Fruit fly (Drosophila melanogaster) whole organism, embryonic: ENCODE data around the gene CG4629.

Experiments used
- Ada2b ChIP-seq: fragments of 200-800 bp; sonication (Bioruptor generic); IDR thresholded peaks from 2 replicates; pipeline ENCODE4 v1.3.6; 2022; ENCODE audit warnings: missing biosample characterization, missing genetic modification characterization
- Blimp-1 ChIP-seq: fragments of 200-800 bp; sonication (Bioruptor generic); optimal IDR thresholded peaks from 3 replicates; lab custom pipeline; 2018; ENCODE audit warnings: missing biosample characterization, missing genetic modification characterization, mild to moderate bottlenecking, moderate library complexity, missing genetic modification reagents
- CG10321 ChIP-seq: fragments of 200-800 bp; sonication (Bioruptor generic); IDR thresholded peaks from 2 replicates; pipeline ENCODE4 v1.3.6; 2022; ENCODE audit warnings: missing biosample characterization, missing genetic modification characterization
- CG10366 ChIP-seq: fragments of 200-800 bp; sonication (Bioruptor generic); IDR thresholded peaks from 2 replicates; pipeline ENCODE4 v1.3.6; 2022; ENCODE audit warnings: missing biosample characterization, missing genetic modification characterization
- CG10979 ChIP-seq: fragments of 200-800 bp; sonication (Bioruptor generic); optimal IDR thresholded peaks from 2 replicates; lab custom pipeline; 2018; ENCODE audit warnings: missing biosample characterization, mild to moderate bottlenecking, missing genetic modification characterization, moderate library complexity
- CG14667 ChIP-seq: fragments of 200-800 bp; sonication (Bioruptor generic); IDR thresholded peaks from 2 replicates; pipeline ENCODE4 v1.3.6; 2022; ENCODE audit warnings: missing biosample characterization, missing genetic modification characterization
- CG15479 ChIP-seq: fragments of 200-800 bp; sonication (Bioruptor generic); optimal IDR thresholded peaks from 3 replicates; lab custom pipeline; 2019; ENCODE audit warnings: missing biosample characterization, mild to moderate bottlenecking, missing genetic modification characterization, moderate library complexity
- CG17328 ChIP-seq: fragments of 200-800 bp; sonication (Bioruptor generic); IDR thresholded peaks from 2 replicates; pipeline ENCODE4 v1.3.6; 2022; ENCODE audit warnings: missing biosample characterization, missing genetic modification characterization
- CG17802 ChIP-seq: fragments of 200-800 bp; sonication (Bioruptor generic); optimal IDR thresholded peaks from 2 replicates; lab custom pipeline; 2018; ENCODE audit warnings: missing biosample characterization, mild to moderate bottlenecking, missing genetic modification characterization, moderate library complexity
- CG18262 ChIP-seq: fragments of 200-800 bp; optimal IDR thresholded peaks from 3 replicates; lab custom pipeline; 2019; ENCODE audit warnings: missing biosample characterization, mild to moderate bottlenecking, missing genetic modification characterization, moderate library complexity
- CG2199 ChIP-seq: fragments of 200-800 bp; sonication (Bioruptor generic); IDR thresholded peaks from 3 replicates; pipeline ENCODE4 v1.3.6; 2022; ENCODE audit warnings: missing biosample characterization, missing genetic modification characterization
- CG31388 ChIP-seq: fragments of 200-800 bp; sonication (Bioruptor generic); optimal IDR thresholded peaks from 2 replicates; lab custom pipeline; 2016; ENCODE audit warnings: missing biosample characterization, missing genetic modification characterization
- CG4707 ChIP-seq: fragments of 200-800 bp; sonication (Bioruptor generic); optimal IDR thresholded peaks from 2 replicates; lab custom pipeline; 2018; ENCODE audit warnings: missing biosample characterization, mild to moderate bottlenecking, missing genetic modification characterization, moderate library complexity
- CG9437 ChIP-seq: fragments of 200-800 bp; sonication (Bioruptor generic); optimal IDR thresholded peaks from 2 replicates; lab custom pipeline; 2018; ENCODE audit warnings: missing biosample characterization, mild to moderate bottlenecking, missing genetic modification characterization
- CkIIα-i1 ChIP-seq: fragments of 200-800 bp; sonication (Bioruptor generic); IDR thresholded peaks from 2 replicates; pipeline ENCODE4 v1.3.6; 2022; ENCODE audit warnings: missing biosample characterization, missing genetic modification characterization
- D ChIP-seq, 2 experiments: fragments of 200-800 bp in 1 of 2; fragments of >200 bp in 1 of 2; sonication (Bioruptor generic) in 1 of 2; optimal IDR thresholded peaks; 2 replicates in 1 of 2; 3 replicates in 1 of 2; lab custom pipeline; 2017; ENCODE audit warnings: mild to moderate bottlenecking in 1 of 2, missing biosample characterization in 1 of 2, missing genetic modification characterization in 1 of 2, missing genetic modification reagents in 1 of 2
- Dp ChIP-seq: fragments of 200-800 bp; sonication (Bioruptor generic); optimal IDR thresholded peaks from 2 replicates; lab custom pipeline; 2018; ENCODE audit warnings: missing biosample characterization, mild to moderate bottlenecking, missing genetic modification characterization, moderate library complexity
- E2f1 ChIP-seq: fragments of 200-800 bp; sonication (Bioruptor generic); IDR thresholded peaks from 2 replicates; pipeline ENCODE4 v1.3.6; 2022; ENCODE audit warnings: missing biosample characterization, missing genetic modification characterization
- Gsc ChIP-seq: fragments of 200-800 bp; sonication (Bioruptor generic); IDR thresholded peaks from 2 replicates; pipeline ENCODE4 v1.3.6; 2022; ENCODE audit warnings: missing biosample characterization, missing genetic modification characterization
- Gug ChIP-seq: fragments of 200-800 bp; sonication (Bioruptor generic); IDR thresholded peaks from 4 replicates; pipeline ENCODE4 v1.3.6; 2022; ENCODE audit warnings: missing biosample characterization, missing genetic modification characterization
- Hr78 ChIP-seq, 2 experiments: fragments of 200-800 bp in 1 of 2; fragments of >200 bp in 1 of 2; sonication (Bioruptor generic) in 1 of 2; optimal IDR thresholded peaks; 2 replicates each; lab custom pipeline; 2017 to 2019; ENCODE audit warnings: missing biosample characterization in 2 of 2, missing genetic modification characterization in 2 of 2, mild to moderate bottlenecking in 1 of 2, moderate library complexity in 1 of 2
- Hsf ChIP-seq: fragments of 200-800 bp; sonication (Bioruptor generic); optimal IDR thresholded peaks from 3 replicates; lab custom pipeline; 2016; ENCODE audit warnings: missing biosample characterization, missing genetic modification characterization
- Med ChIP-seq: fragments of 200-800 bp; sonication (Bioruptor generic); peaks from one replicate; lab custom pipeline; 2016; ENCODE audit warnings: missing biosample characterization, missing genetic modification characterization, mild to moderate bottlenecking, inconsistent platforms, moderate library complexity
- Poxn ChIP-seq: fragments of 200-800 bp; sonication (Bioruptor generic); IDR thresholded peaks from 2 replicates; pipeline ENCODE4 v1.3.6; 2022; ENCODE audit warnings: missing biosample characterization, missing genetic modification characterization
- Ptx1 ChIP-seq: fragments of 200-800 bp; sonication (Bioruptor generic); IDR thresholded peaks from 2 replicates; pipeline ENCODE4 v1.3.6; 2022; ENCODE audit warnings: missing biosample characterization, missing genetic modification characterization
- Side ChIP-seq: fragments of 200-800 bp; sonication (Bioruptor generic); optimal IDR thresholded peaks from 2 replicates; lab custom pipeline; 2016; ENCODE audit warnings: missing biosample characterization, missing genetic modification characterization
- Usf ChIP-seq: fragments of 200-800 bp; sonication (Bioruptor generic); optimal IDR thresholded peaks from 2 replicates; lab custom pipeline; 2017; ENCODE audit warnings: missing genotype, missing biosample characterization, missing genetic modification characterization
- Xbp1 ChIP-seq: fragments of 200-800 bp; sonication (Bioruptor generic); optimal IDR thresholded peaks from 3 replicates; lab custom pipeline; 2016; ENCODE audit warnings: missing biosample characterization, mild to moderate bottlenecking, missing genetic modification characterization
- Xrp1 ChIP-seq: fragments of 200-800 bp; sonication (Bioruptor generic); IDR thresholded peaks from 2 replicates; pipeline ENCODE4 v1.3.6; 2022; ENCODE audit warnings: missing biosample characterization, missing genetic modification characterization
- ac ChIP-seq: fragments of 200-800 bp; sonication (Bioruptor generic); optimal IDR thresholded peaks from 3 replicates; lab custom pipeline; 2017; ENCODE audit warnings: missing biosample characterization, mild to moderate bottlenecking, missing genetic modification characterization
- ci ChIP-seq: fragments of 200-800 bp; sonication (Bioruptor generic); IDR thresholded peaks from 3 replicates; pipeline ENCODE4 v1.3.6; 2022; ENCODE audit warnings: missing biosample characterization, missing genetic modification characterization
- dm ChIP-seq: fragments of 200-800 bp; sonication (Bioruptor generic); optimal IDR thresholded peaks from 3 replicates; lab custom pipeline; 2016; ENCODE audit warnings: missing biosample characterization, missing genetic modification characterization
- exex ChIP-seq: fragments of 200-800 bp; sonication (Bioruptor generic); optimal IDR thresholded peaks from 4 replicates; lab custom pipeline; 2018; ENCODE audit warnings: missing biosample characterization, mild to moderate bottlenecking, missing genetic modification characterization, moderate library complexity
- fd3F ChIP-seq: fragments of 200-800 bp; sonication (Bioruptor generic); optimal IDR thresholded peaks from 2 replicates; lab custom pipeline; 2018; ENCODE audit warnings: missing biosample characterization, mild to moderate bottlenecking, missing genetic modification characterization, moderate library complexity
- gsb-n ChIP-seq: fragments of 200-800 bp; sonication (Bioruptor generic); optimal IDR thresholded peaks from 3 replicates; lab custom pipeline; 2018; ENCODE audit warnings: missing biosample characterization, mild to moderate bottlenecking, missing genetic modification characterization
- insv ChIP-seq, 2 experiments: fragments of 200-800 bp; sonication (Bioruptor generic); optimal IDR thresholded peaks; 3 replicates each; lab custom pipeline; 2016 to 2018; ENCODE audit warnings: missing biosample characterization in 2 of 2, missing genetic modification characterization in 2 of 2
- jing ChIP-seq: fragments of 200-800 bp; sonication (Bioruptor generic); optimal IDR thresholded peaks from 2 replicates; lab custom pipeline; 2018; ENCODE audit warnings: missing biosample characterization, mild to moderate bottlenecking, missing genetic modification characterization
- lmd ChIP-seq: fragments of 200-800 bp; sonication (Bioruptor generic); IDR thresholded peaks from 2 replicates; pipeline ENCODE4 v1.3.6; 2022; ENCODE audit warnings: missing biosample characterization, missing genetic modification characterization
- maf-S ChIP-seq: fragments of 200-800 bp; sonication (Bioruptor generic); optimal IDR thresholded peaks from 2 replicates; lab custom pipeline; 2016; ENCODE audit warnings: missing biosample characterization, missing genetic modification characterization
- nerfin-1 ChIP-seq: fragments of 200-800 bp; sonication (Bioruptor generic); optimal IDR thresholded peaks from 3 replicates; lab custom pipeline; 2019; ENCODE audit warnings: missing biosample characterization, mild to moderate bottlenecking, missing genetic modification characterization, moderate library complexity
- oc ChIP-seq: fragments of 200-800 bp; sonication (Bioruptor generic); optimal IDR thresholded peaks from 2 replicates; lab custom pipeline; 2018; ENCODE audit warnings: missing biosample characterization, mild to moderate bottlenecking, missing genetic modification characterization, moderate library complexity
- onecut ChIP-seq: fragments of 200-800 bp; sonication (Bioruptor generic); IDR thresholded peaks from 2 replicates; pipeline ENCODE4 v1.3.6; 2022; ENCODE audit warnings: missing biosample characterization, missing genetic modification characterization
- pan ChIP-seq, 4 experiments: fragments of >200 bp in 3 of 4; fragments of 200-800 bp in 1 of 4; sonication (Bioruptor generic) in 1 of 4; optimal IDR thresholded peaks in 3 of 4; IDR thresholded peaks in 1 of 4; 2 replicates each; pipeline versions ENCODE4 v1.3.6 to Lab custom; 2017 to 2022; ENCODE audit warnings: missing biosample characterization in 2 of 4, missing genetic modification characterization in 2 of 4, mixed read lengths in 1 of 4
- tll ChIP-seq, 2 experiments: fragments of 200-800 bp in 1 of 2; fragments of >200 bp in 1 of 2; sonication (Bioruptor generic) in 1 of 2; optimal IDR thresholded peaks; 2 replicates each; lab custom pipeline; 2017 to 2019; ENCODE audit warnings: missing biosample characterization in 2 of 2, missing genetic modification characterization in 2 of 2, mild to moderate bottlenecking in 1 of 2, moderate library complexity in 1 of 2
- twi ChIP-seq: fragments of 200-800 bp; optimal IDR thresholded peaks from 2 replicates; lab custom pipeline; 2019; ENCODE audit warnings: missing biosample characterization, mild to moderate bottlenecking, missing genetic modification characterization, moderate library complexity
- zen ChIP-seq: fragments of 200-800 bp; sonication (Bioruptor generic); optimal IDR thresholded peaks from 3 replicates; lab custom pipeline; 2018; ENCODE audit warnings: missing biosample characterization, mild to moderate bottlenecking, missing genetic modification characterization, moderate library complexity
- zf30C ChIP-seq: fragments of 200-800 bp; sonication (Bioruptor generic); optimal IDR thresholded peaks from 3 replicates; lab custom pipeline; 2018; ENCODE audit warnings: missing biosample characterization, mild to moderate bottlenecking, missing genetic modification characterization

The CG4629 gene

dm6 chr2L:1068004-1068403 is 34.3 kb downstream of the CG4629 start (continued):
- no peak for TF ChIP-seq CG4707 (GFP tag; lab: Kevin White, UChicago)
- TF ChIP-seq ac (GFP tag; lab: Kevin White, UChicago): peak; percentile 4
- TF ChIP-seq gsb-n (tag; lab: Kevin White, UChicago): peak; percentile 58
- peak in 1 of 2 experiments; percentile 34 for TF ChIP-seq insv (GFP tag; optimal IDR thresholded peaks at IDR 0.05; lab: Kevin White, UChicago)
- 0 out of 2 replicates have a peak, but pooled peaks have one; percentile 3 for TF ChIP-seq Xrp1 (GFP tag; lab: Robert Waterston, UW)
- TF ChIP-seq CG2199 (GFP tag; lab: Robert Waterston, UW): peak; percentile 75; the same call in 2 of the 3 replicates
- peak; percentile 65 for TF ChIP-seq zen
- peak; percentile 4 for TF ChIP-seq oc (tag; lab: Kevin White, UChicago)

DNA sequence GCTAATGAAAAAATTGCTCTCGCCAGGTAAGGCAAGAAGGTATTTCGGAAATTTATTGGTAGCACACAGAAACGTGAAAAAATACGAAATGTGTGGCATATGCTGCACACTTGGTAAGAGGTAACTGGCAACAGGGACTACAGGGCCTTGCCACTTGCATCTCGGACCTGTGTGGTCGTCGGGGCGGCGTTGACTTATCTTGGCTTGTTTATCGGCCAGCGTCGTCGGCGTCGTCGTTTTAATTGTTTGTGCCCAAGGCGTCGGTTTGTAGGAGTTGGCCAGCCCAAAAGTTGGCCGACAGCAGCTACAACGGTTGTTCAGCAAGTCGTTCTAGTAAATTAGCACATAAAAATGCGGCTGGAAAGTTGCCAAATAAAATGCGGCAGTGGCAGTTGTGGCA is 36.0 kb downstream of the CG4629 start:
- TF ChIP-seq nerfin-1 (tag; lab: Kevin White, UChicago): no peak
- no peak for TF ChIP-seq CkIIα-i1 (GFP tag; lab: Robert Waterston, UW)
- TF ChIP-seq maf-S: no peak
- peak; percentile 39 for TF ChIP-seq zen
- TF ChIP-seq Side: no peak
- peak; percentile 61 for TF ChIP-seq CG15479 (GFP tag; lab: Kevin White, UChicago)
- no peak for TF ChIP-seq CG10366
- peak; percentile 45 for TF ChIP-seq D (optimal IDR thresholded peaks at IDR 0.05; lab: Kevin White, UChicago)
- TF ChIP-seq D (GFP tag; optimal IDR thresholded peaks at IDR 0.05; lab: Kevin White, UChicago): no peak
- no peak for TF ChIP-seq CG10321 (GFP tag; lab: Robert Waterston, UW)
- TF ChIP-seq twi (tag; lab: Kevin White, UChicago): peak; percentile 26
- TF ChIP-seq CG9437 (GFP tag; lab: Kevin White, UChicago): no peak
- TF ChIP-seq Med (GFP tag; lab: Kevin White, UChicago): no peak
- TF ChIP-seq Poxn: no peak
- TF ChIP-seq jing (GFP tag; lab: Kevin White, UChicago): no peak
- peak in 1 of 2 experiments; percentile 75 for TF ChIP-seq tll (GFP tag; optimal IDR thresholded peaks at IDR 0.05; lab: Kevin White, UChicago)
- no peak for TF ChIP-seq CG31388
- TF ChIP-seq Dp (GFP tag; lab: Kevin White, UChicago): no peak
- TF ChIP-seq Gsc (GFP tag; lab: Robert Waterston, UW): no peak
- TF ChIP-seq CG17802 (tag; lab: Kevin White, UChicago): no peak
- TF ChIP-seq, all 482 proteins: peak for 5

dm6 chr2L:1065038-1065437 is 37.3 kb downstream of the CG4629 start:
- TF ChIP-seq CG14667 (no peak), CG2199 (GFP tag; lab: Robert Waterston, UW) (0 out of 3 replicates have a peak, but pooled peaks have one; percentile 8), Xbp1 (GFP tag; lab: Kevin White, UChicago) (peak; percentile 10), CG10979 (tag; lab: Kevin White, UChicago) (peak; percentile 31), CG17328 (GFP tag; lab: Robert Waterston, UW) (0 out of 2 replicates have a peak, but pooled peaks have one; percentile 24), E2f1 (GFP tag; lab: Robert Waterston, UW) (no peak), Blimp-1 (GFP tag; lab: Kevin White, UChicago) (peak; percentile 32), zf30C (GFP tag; lab: Kevin White, UChicago) (peak; percentile 20), Hsf (peak; percentile 4), pan (optimal IDR thresholded peaks at IDR 0.05; lab: Kevin White, UChicago) (no peak), pan (GFP tag; optimal IDR thresholded peaks at IDR 0.05 in 1 of 2, IDR thresholded peaks at IDR 0.05 in 1 of 2) (no peak), Ptx1 (0 out of 2 replicates have a peak, but pooled peaks have one; percentile 24), Gug (GFP tag; lab: Robert Waterston, UW) (0 out of 4 replicates have a peak, but pooled peaks have one; percentile 13), lmd (GFP tag; lab: Robert Waterston, UW) (peak; percentile 23; the same call in 1 of the 2 replicates), CG18262 (tag; lab: Kevin White, UChicago) (peak; percentile 23), Ada2b (GFP tag; lab: Robert Waterston, UW) (0 out of 2 replicates have a peak, but pooled peaks have one; percentile 13), dm (GFP tag; lab: Kevin White, UChicago) (no peak), onecut (GFP tag; lab: Robert Waterston, UW) (0 out of 2 replicates have a peak, but pooled peaks have one; percentile 6), Hr78 (GFP tag; optimal IDR thresholded peaks at IDR 0.05; lab: Kevin White, UChicago) (peak in 1 of 2 experiments; percentile 12), exex (tag; lab: Kevin White, UChicago) (no peak), Usf (GFP tag; lab: Kevin White, UChicago) (no peak), fd3F (GFP tag; lab: Kevin White, UChicago) (no peak), ci (GFP tag; lab: Robert Waterston, UW) (peak; percentile 62; the same call in 2 of the 3 replicates)
